Fruit fly (Drosophila melanogaster) whole organism, adult: ENCODE measurements around the gene CG32091.

Experiments used
- CG11617 ChIP-seq: fragments of 200-800 bp; sonication (Bioruptor generic); optimal IDR thresholded peaks from 2 replicates; lab custom pipeline; 2017; ENCODE audit warnings: mild to moderate bottlenecking, missing biosample characterization, missing genetic modification reagents, missing genetic modification characterization
- CG12768 ChIP-seq: fragments of 200-800 bp; sonication (Bioruptor generic); optimal IDR thresholded peaks from 2 replicates; lab custom pipeline; 2017; ENCODE audit warnings: missing biosample characterization, missing genetic modification characterization, mild to moderate bottlenecking, moderate library complexity, missing genetic modification reagents
- CG14711 ChIP-seq: fragments of 200-800 bp; sonication (Bioruptor generic); optimal IDR thresholded peaks from 2 replicates; lab custom pipeline; 2018; ENCODE audit warnings: missing biosample characterization, mild to moderate bottlenecking, missing genetic modification characterization, moderate library complexity
- CG1620 ChIP-seq: fragments of 200-800 bp; sonication (Bioruptor generic); optimal IDR thresholded peaks from 2 replicates; lab custom pipeline; 2016; ENCODE audit warnings: missing biosample characterization, missing genetic modification characterization
- CG33017 ChIP-seq: fragments of 200-800 bp; sonication (Bioruptor generic); optimal IDR thresholded peaks from 2 replicates; lab custom pipeline; 2018; ENCODE audit warnings: missing biosample characterization, mild to moderate bottlenecking, missing genetic modification characterization, moderate library complexity
- CG5204 ChIP-seq: fragments of 200-800 bp; sonication (Bioruptor generic); optimal IDR thresholded peaks from 2 replicates; lab custom pipeline; 2016; ENCODE audit warnings: missing biosample characterization, missing genetic modification characterization
- CG7045 ChIP-seq: fragments of 200-800 bp; sonication (Bioruptor generic); optimal IDR thresholded peaks from 2 replicates; lab custom pipeline; 2017; ENCODE audit warnings: missing biosample characterization, mild to moderate bottlenecking, missing genetic modification characterization
- CG7101 ChIP-seq: fragments of 200-800 bp; sonication (Bioruptor generic); optimal IDR thresholded peaks from 2 replicates; lab custom pipeline; 2018; ENCODE audit warnings: missing biosample characterization, mild to moderate bottlenecking, missing genetic modification characterization, moderate library complexity
- Clk ChIP-seq: fragments of 200-800 bp; sonication (Bioruptor generic); optimal IDR thresholded peaks from 2 replicates; lab custom pipeline; 2017; ENCODE audit warnings: missing biosample characterization, missing genetic modification characterization
- Crg-1 ChIP-seq: fragments of 200-800 bp; sonication (Bioruptor generic); optimal IDR thresholded peaks from 2 replicates; lab custom pipeline; 2016; ENCODE audit warnings: missing biosample characterization, missing genetic modification characterization
- Hr96 ChIP-seq: fragments of 200-800 bp; sonication (Bioruptor generic); optimal IDR thresholded peaks from 2 replicates; lab custom pipeline; 2016; ENCODE audit warnings: missing biosample characterization, missing genetic modification characterization
- Mnt ChIP-seq: fragments of 200-800 bp; sonication (Bioruptor generic); optimal IDR thresholded peaks from 2 replicates; lab custom pipeline; 2016; ENCODE audit warnings: missing biosample characterization, mild to moderate bottlenecking, missing genetic modification characterization
- bab1 ChIP-seq: fragments of 200-800 bp; sonication (Bioruptor generic); optimal IDR thresholded peaks from 3 replicates; lab custom pipeline; 2019; ENCODE audit warnings: missing biosample characterization, mild to moderate bottlenecking, missing genetic modification characterization, moderate library complexity
- cic ChIP-seq: fragments of 200-800 bp; sonication (Bioruptor generic); optimal IDR thresholded peaks from 2 replicates; lab custom pipeline; 2017; ENCODE audit warnings: missing biosample characterization, mild to moderate bottlenecking, missing genetic modification characterization, moderate library complexity
- cnc ChIP-seq, 2 experiments: fragments of >200 bp; optimal IDR thresholded peaks; 2 replicates each; lab custom pipeline; 2017
- kay ChIP-seq: fragments of 200-800 bp; sonication (Bioruptor generic); peaks from one replicate; lab custom pipeline; 2016; ENCODE audit warnings: missing biosample characterization, missing genetic modification characterization, borderline replicate concordance
- ovo ChIP-seq: fragments of 200-800 bp; sonication (Bioruptor generic); optimal IDR thresholded peaks from 2 replicates; lab custom pipeline; 2016; ENCODE audit warnings: missing biosample characterization, missing genetic modification characterization
- pad ChIP-seq: fragments of 200-800 bp; sonication (Bioruptor generic); optimal IDR thresholded peaks from 3 replicates; lab custom pipeline; 2017; ENCODE audit warnings: missing biosample characterization, missing genetic modification characterization, mild to moderate bottlenecking, moderate library complexity, missing genetic modification reagents
- tj ChIP-seq: fragments of 200-800 bp; sonication (Bioruptor generic); optimal IDR thresholded peaks from 3 replicates; lab custom pipeline; 2017; ENCODE audit warnings: missing biosample characterization, mild to moderate bottlenecking, missing genetic modification characterization, moderate library complexity
- toe ChIP-seq: fragments of 200-800 bp; sonication (Bioruptor generic); optimal IDR thresholded peaks from 2 replicates; lab custom pipeline; 2016; ENCODE audit warnings: missing biosample characterization, missing genetic modification characterization

The CG32091 gene

DNA sequence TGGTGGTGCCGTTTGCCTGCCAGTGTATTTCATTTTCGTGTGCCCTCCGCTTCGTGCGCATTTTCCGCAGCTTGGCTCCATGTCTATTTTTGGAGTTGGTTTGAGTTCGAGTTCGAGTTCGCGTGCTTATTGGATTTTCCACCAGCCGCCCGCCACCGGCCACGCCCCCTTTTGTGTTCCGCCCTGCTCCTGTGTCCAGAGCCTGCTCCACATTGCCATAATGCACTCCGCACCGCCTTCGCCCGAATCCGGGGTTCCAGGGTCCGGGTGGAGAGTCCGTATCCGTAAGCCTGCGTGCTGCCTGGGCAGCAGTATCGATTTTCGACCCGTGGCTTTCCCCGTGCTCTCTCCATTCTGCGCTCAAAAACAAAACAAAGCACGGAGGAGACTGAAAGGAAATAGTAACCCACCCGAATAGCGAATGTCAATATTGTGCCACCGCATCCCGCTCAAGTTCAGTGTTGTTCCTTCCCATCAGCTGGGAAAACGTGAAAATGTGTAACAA, 47.2 kb downstream of the CG32091 start:
- TF ChIP-seq CG1620: no peak
- no peak for TF ChIP-seq bab1 (GFP tag; lab: Kevin White, UChicago)
- TF ChIP-seq CG12768 (GFP tag; lab: Kevin White, UChicago): no peak
- no peak for TF ChIP-seq CG11617 (GFP tag; lab: Kevin White, UChicago)
- TF ChIP-seq pad: no peak
- no peak for TF ChIP-seq CG7101
- TF ChIP-seq Crg-1 (GFP tag; lab: Kevin White, UChicago): no peak
- no peak for TF ChIP-seq Hr96 (GFP tag; lab: Kevin White, UChicago)
- no peak for TF ChIP-seq tj (GFP tag; lab: Kevin White, UChicago)
- no peak for TF ChIP-seq CG5204 (GFP tag; lab: Kevin White, UChicago)
- no peak for TF ChIP-seq ovo
- no peak for TF ChIP-seq CG14711

DNA sequence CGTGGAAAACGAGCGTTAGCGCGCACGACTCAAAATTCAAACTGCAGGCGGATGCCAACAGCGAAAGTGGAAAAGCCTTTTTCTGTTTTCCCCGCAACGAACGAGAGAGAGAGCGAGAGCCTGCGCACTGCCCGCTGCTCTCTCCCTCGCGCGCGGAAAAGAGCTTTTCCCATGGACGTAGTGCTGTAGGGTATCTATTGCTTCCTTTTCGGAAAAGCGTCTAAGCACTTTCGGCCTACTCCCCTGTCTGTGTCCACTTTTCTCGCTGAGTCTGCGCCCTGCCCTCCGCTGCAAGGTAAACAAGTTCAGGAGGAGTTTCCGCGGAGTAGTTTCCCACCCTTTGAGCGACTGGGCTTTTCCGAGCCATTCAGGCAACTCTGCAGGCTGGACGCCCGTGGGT, 49.1 kb downstream of the CG32091 start, which contains the start of gene CG32085:
Gene CG32085 (minus strand): TSS at position 47 of the 400 bp plus-strand sequence.
- TF ChIP-seq CG5204 (GFP tag; lab: Kevin White, UChicago): no peak
- TF ChIP-seq pad: peak; percentile 16
- TF ChIP-seq kay (GFP tag; lab: Kevin White, UChicago): no peak
- peak; percentile 4 for TF ChIP-seq CG14711
- peak; percentile 5 for TF ChIP-seq CG7045 (GFP tag; lab: Kevin White, UChicago)
- no peak for TF ChIP-seq ovo
- peak; percentile 23 for TF ChIP-seq CG11617 (GFP tag; lab: Kevin White, UChicago)
- peak; percentile 8 for TF ChIP-seq Clk
- peak; percentile 24 for TF ChIP-seq Mnt (GFP tag; lab: Kevin White, UChicago)
- TF ChIP-seq cic: peak; percentile 36
- TF ChIP-seq CG12768 (GFP tag; lab: Kevin White, UChicago): peak; percentile 41
- peak; percentile 17 for TF ChIP-seq toe (GFP tag; lab: Kevin White, UChicago)

- no peak for TF ChIP-seq cnc (optimal IDR thresholded peaks at IDR 0.05; lab: Kevin White, UChicago)
- TF ChIP-seq CG7045 (GFP tag; lab: Kevin White, UChicago): no peak
- no peak for TF ChIP-seq CG12768 (GFP tag; lab: Kevin White, UChicago)
- peak; percentile 23 for TF ChIP-seq Mnt (GFP tag; lab: Kevin White, UChicago)
- no peak for TF ChIP-seq Hr96 (GFP tag; lab: Kevin White, UChicago)
- peak; percentile 37 for TF ChIP-seq cic
- no peak for TF ChIP-seq tj (GFP tag; lab: Kevin White, UChicago)
- TF ChIP-seq pad: no peak
- no peak for TF ChIP-seq kay (GFP tag; lab: Kevin White, UChicago)
- peak; percentile 66 for TF ChIP-seq bab1 (GFP tag; lab: Kevin White, UChicago)
- no peak for TF ChIP-seq CG1620
- peak; percentile 18 for TF ChIP-seq toe (GFP tag; lab: Kevin White, UChicago)
- no peak for TF ChIP-seq Clk
- no peak for TF ChIP-seq CG14711
- no peak for TF ChIP-seq CG11617 (GFP tag; lab: Kevin White, UChicago)
- no peak for TF ChIP-seq CG7101
- no peak for TF ChIP-seq CG33017 (tag; lab: Kevin White, UChicago)
- no peak for TF ChIP-seq Crg-1 (GFP tag; lab: Kevin White, UChicago)
- no peak for TF ChIP-seq CG5204 (GFP tag; lab: Kevin White, UChicago)
- TF ChIP-seq ovo: no peak
Measured at dm6 chr3L:11681794-11682193, 50.6 kb downstream of the CG32091 start, which contains the start of gene TfIIEalpha. TSS of gene TfIIEalpha (plus strand) at chr3L:11682038.

- TF ChIP-seq kay (GFP tag; lab: Kevin White, UChicago) (peak; percentile 95), CG1620 (peak; percentile 73), CG12768 (GFP tag; lab: Kevin White, UChicago) (peak; percentile 58), CG7101 (peak; percentile 75), Mnt (GFP tag; lab: Kevin White, UChicago) (peak; percentile 73), ovo (peak; percentile 69), tj (GFP tag; lab: Kevin White, UChicago) (peak; percentile 98), CG33017 (tag; lab: Kevin White, UChicago) (peak; percentile 87), CG7045 (GFP tag; lab: Kevin White, UChicago) (peak; percentile 57), bab1 (GFP tag; lab: Kevin White, UChicago) (peak; percentile 37), CG11617 (GFP tag; lab: Kevin White, UChicago) (peak; percentile 90), cic (peak; percentile 96), cnc (optimal IDR thresholded peaks at IDR 0.05; lab: Kevin White, UChicago) (no peak), CG14711 (peak; percentile 38), toe (GFP tag; lab: Kevin White, UChicago) (peak; percentile 80), Clk (peak; percentile 4), Crg-1 (GFP tag; lab: Kevin White, UChicago) (peak; percentile 54), pad (peak; percentile 27), Hr96 (GFP tag; lab: Kevin White, UChicago) (peak; percentile 84), CG5204 (GFP tag; lab: Kevin White, UChicago) (peak; percentile 77)
Measured at dm6 chr3L:11683819-11684521, 52.8 kb downstream of the CG32091 start, which contains the start of gene Sugb. TSS of gene Sugb (plus strand) at chr3L:11683980.

DNA sequence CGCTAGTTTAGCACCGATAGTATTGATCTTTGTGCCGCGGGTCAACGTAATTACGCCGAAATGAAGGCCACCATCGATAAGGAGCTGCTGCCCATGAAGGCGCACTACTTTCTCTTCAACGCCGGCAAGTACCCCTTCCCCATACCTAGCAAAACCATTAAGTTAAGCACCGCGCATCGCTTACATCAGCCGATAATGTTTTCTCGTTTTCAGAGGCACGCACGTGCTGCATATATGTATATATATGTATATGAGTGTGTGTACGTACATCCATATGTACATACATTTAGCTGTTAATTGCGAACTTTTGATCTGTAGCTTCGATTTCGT, 53.3 kb downstream of the CG32091 start:
- TF ChIP-seq tj (GFP tag; lab: Kevin White, UChicago): peak; percentile 78
- no peak for TF ChIP-seq CG14711

DNA sequence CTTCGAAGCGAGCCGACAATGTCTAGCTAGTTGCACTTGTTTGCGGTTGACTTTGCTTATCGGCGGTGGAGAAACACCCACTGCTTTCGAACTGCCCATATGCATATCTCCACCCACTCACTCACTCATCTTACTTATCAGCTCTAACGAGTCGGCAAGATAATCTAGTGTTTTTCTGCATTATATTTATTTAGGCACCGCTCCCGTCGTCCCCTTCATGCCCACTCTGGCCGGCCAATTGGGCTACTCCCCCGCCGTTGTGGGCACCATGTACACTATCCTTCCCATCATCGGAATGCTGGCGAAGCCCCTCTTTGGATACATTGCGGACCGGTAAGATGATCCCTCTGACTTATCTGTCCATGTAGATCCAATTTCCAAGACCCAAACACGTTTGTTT, 54.7 kb downstream of the CG32091 start:
- TF ChIP-seq CG12768 (GFP tag; lab: Kevin White, UChicago) (peak; percentile 16), toe (GFP tag; lab: Kevin White, UChicago) (no peak), kay (GFP tag; lab: Kevin White, UChicago) (no peak), pad (no peak), CG11617 (GFP tag; lab: Kevin White, UChicago) (no peak), tj (GFP tag; lab: Kevin White, UChicago) (no peak), Crg-1 (GFP tag; lab: Kevin White, UChicago) (no peak), ovo (no peak), cic (peak; percentile 39)
